Worm (Caenorhabditis elegans) whole organism, L1 larva: ENCODE data around the gene nuo-5.

Source experiments
- C34B4.2 ChIP-seq: sonication (generic microtip); optimal IDR thresholded peaks from 2 replicates; lab custom pipeline; 2017; ENCODE audit warnings: mild to moderate bottlenecking, missing genetic modification characterization, missing compliant biosample characterization
- aha-1 ChIP-seq: fragments of 150-350 bp; optimal IDR thresholded peaks from 2 replicates; lab custom pipeline; 2014; ENCODE audit warnings: missing biosample characterization, missing genetic modification characterization
- dpl-1 ChIP-seq, 3 experiments: fragments of 150-350 bp in 2 of 3; sonication (generic microtip) in 1 of 3; optimal IDR thresholded peaks; 2 replicates each; lab custom pipeline; 2014 to 2017; ENCODE audit warnings: missing biosample characterization in 3 of 3, missing genetic modification characterization in 3 of 3, missing genetic modification reagents in 3 of 3
- egl-27 ChIP-seq, 2 experiments: fragments of 150-350 bp in 1 of 2; sonication (generic microtip); optimal IDR thresholded peaks; 3 replicates each; lab custom pipeline; 2017 to 2018; ENCODE audit warnings: missing biosample characterization in 2 of 2, missing genetic modification characterization in 2 of 2, missing genetic modification reagents in 2 of 2
- lin-15B ChIP-seq: fragments of 150-350 bp; sonication (generic microtip); optimal IDR thresholded peaks from 3 replicates; lab custom pipeline; 2014; ENCODE audit warnings: missing biosample characterization, missing genetic modification characterization
- lin-35 ChIP-seq, 2 experiments: fragments of 150-350 bp; optimal IDR thresholded peaks; 2 replicates each; lab custom pipeline; 2014; ENCODE audit warnings: missing biosample characterization in 2 of 2, missing genetic modification characterization in 2 of 2, missing genetic modification reagents in 2 of 2
- mdl-1 ChIP-seq, 2 experiments: fragments of 150-350 bp; optimal IDR thresholded peaks; 2 replicates each; lab custom pipeline; 2014 to 2017; ENCODE audit warnings: missing biosample characterization in 2 of 2, missing genetic modification characterization in 2 of 2, inconsistent platforms in 1 of 2
- nhr-11 ChIP-seq: fragments of 150-350 bp; optimal IDR thresholded peaks from 2 replicates; lab custom pipeline; 2014; ENCODE audit warnings: missing biosample characterization, missing genetic modification characterization
- nhr-77 ChIP-seq: fragments of 150-350 bp; optimal IDR thresholded peaks from 2 replicates; lab custom pipeline; 2014; ENCODE audit warnings: missing biosample characterization, missing genetic modification characterization
- pag-3 ChIP-seq: sonication (generic microtip); optimal IDR thresholded peaks from 2 replicates; lab custom pipeline; 2017; ENCODE audit warnings: missing genetic modification characterization, mild to moderate bottlenecking, missing compliant biosample characterization, antibody characterized with exemption, borderline replicate concordance; ENCODE audit not compliant: insufficient read depth
- pqm-1 ChIP-seq: sonication (generic microtip); optimal IDR thresholded peaks from 3 replicates; lab custom pipeline; 2017; ENCODE audit warnings: missing biosample characterization, missing genetic modification characterization
- sptf-1 ChIP-seq: fragments of 150-350 bp; optimal IDR thresholded peaks from 2 replicates; lab custom pipeline; 2014; ENCODE audit warnings: missing biosample characterization, missing genetic modification characterization
- tbx-2 ChIP-seq: sonication (generic microtip); optimal IDR thresholded peaks from 2 replicates; lab custom pipeline; 2016; ENCODE audit warnings: missing genetic modification characterization, missing compliant biosample characterization
- ztf-4 ChIP-seq: fragments of 150-350 bp; optimal IDR thresholded peaks from 2 replicates; lab custom pipeline; 2014; ENCODE audit warnings: missing biosample characterization, missing genetic modification characterization

- no peak for TF ChIP-seq sptf-1
- no peak for TF ChIP-seq lin-35 (GFP tag; optimal IDR thresholded peaks at IDR 0.05; lab: Kevin White, UChicago)
- TF ChIP-seq pqm-1 (tag; lab: Kevin White, UChicago), result no peak
- TF ChIP-seq nhr-11 (tag; lab: Kevin White, UChicago), result no peak
- no peak for TF ChIP-seq lin-15B (tag; lab: Kevin White, UChicago)
- TF ChIP-seq tbx-2 (tag; lab: Kevin White, UChicago), result no peak
- TF ChIP-seq ztf-4, result no peak
- no peak for TF ChIP-seq aha-1 (tag; lab: Kevin White, UChicago)
- no peak for TF ChIP-seq dpl-1 (GFP tag; optimal IDR thresholded peaks at IDR 0.05; lab: Kevin White, UChicago)
- TF ChIP-seq egl-27 (tag; optimal IDR thresholded peaks at IDR 0.05; lab: Kevin White, UChicago), result no peak
- no peak for TF ChIP-seq pag-3
- no peak for TF ChIP-seq C34B4.2 (tag; lab: Kevin White, UChicago)
- TF ChIP-seq nhr-77 (tag; lab: Kevin White, UChicago), result no peak
- no peak for TF ChIP-seq mdl-1 (tag; optimal IDR thresholded peaks at IDR 0.05; lab: Kevin White, UChicago)
Measured at ce11 chrV:2753007-2753406, 54.2 kb downstream of the nuo-5 start, which contains the start of gene srx-26.
